Fruit fly (Drosophila melanogaster): ENCODE results near the gene CG17776.

The CG17776 gene

dm6 chrX:2134965-2135758 is 49.4 kb upstream of the CG17776 start (continued):
- TF ChIP-seq CG13296 (GFP tag; optimal IDR thresholded peaks at IDR 0.05) (peak; percentile 95), Optix (GFP tag; IDR thresholded peaks at IDR 0.05) (peak; percentile 39; the same call in 2 of the 3 replicates), fru (optimal IDR thresholded peaks at IDR 0.05) (no peak), bigmax (GFP tag; optimal IDR thresholded peaks at IDR 0.05) (no peak), CG7987 (GFP tag; optimal IDR thresholded peaks at IDR 0.05) (peak; percentile 54), Bgb (GFP tag; IDR thresholded peaks at IDR 0.05; ENCODE audit: partially characterized antibody) (0 out of 2 replicates have a peak, but pooled peaks have one; percentile 5), CG32772 (GFP tag; IDR thresholded peaks at IDR 0.05) (peak; percentile 76), CG6813 (GFP tag; optimal IDR thresholded peaks at IDR 0.05) (peak; percentile 87), CG42726 (GFP tag; IDR thresholded peaks at IDR 0.05; ENCODE audit: partially characterized antibody) (no peak), CG12769 (tag; optimal IDR thresholded peaks at IDR 0.05) (peak; percentile 90), CG31365 (tag; optimal IDR thresholded peaks at IDR 0.05) (peak; percentile 70), D19A (tag; optimal IDR thresholded peaks at IDR 0.05) (peak; percentile 89), fd96Cb (tag; optimal IDR thresholded peaks at IDR 0.05) (peak; percentile 87), CG14050 (GFP tag; IDR thresholded peaks at IDR 0.05) (peak; percentile 79), TFAM (GFP tag; optimal IDR thresholded peaks at IDR 0.05) (no peak), br (optimal IDR thresholded peaks at IDR 0.05) (no peak), Ada2b (GFP tag; IDR thresholded peaks at IDR 0.05) (peak; percentile 90), abd-A (tag; optimal IDR thresholded peaks at IDR 0.05) (peak; percentile 77), Sox102F (GFP tag; optimal IDR thresholded peaks at IDR 0.05) (peak; percentile 90), Dll (GFP tag; IDR thresholded peaks at IDR 0.05; ENCODE audit: partially characterized antibody) (no peak), luna (GFP tag; optimal IDR thresholded peaks at IDR 0.05) (peak; percentile 68), CG10147 (GFP tag; optimal IDR thresholded peaks at IDR 0.05) (peak; percentile 87), phol (tag; optimal IDR thresholded peaks at IDR 0.05) (peak; percentile 91), gro (GFP tag; optimal IDR thresholded peaks at IDR 0.05) (peak; percentile 69), Deaf1 (tag; optimal IDR thresholded peaks at IDR 0.05) (peak; percentile 77), NfI (GFP tag; optimal IDR thresholded peaks at IDR 0.05) (peak; percentile 89), zfh2 (GFP tag; optimal IDR thresholded peaks at IDR 0.05) (peak; percentile 64), dan (GFP tag; IDR thresholded peaks at IDR 0.05) (0 out of 2 replicates have a peak, but pooled peaks have one; percentile 9), Elba2 (GFP tag; optimal IDR thresholded peaks at IDR 0.05) (no peak), odd (GFP tag; optimal IDR thresholded peaks at IDR 0.05) (peak; percentile 85), slou (GFP tag; optimal IDR thresholded peaks at IDR 0.05) (peak; percentile 83), D19B (GFP tag; optimal IDR thresholded peaks at IDR 0.05) (peak; percentile 76), CG14965 (GFP tag; optimal IDR thresholded peaks at IDR 0.05; ENCODE audit: borderline replicate concordance) (peak; percentile 32), CG6175 (GFP tag; IDR thresholded peaks at IDR 0.05) (0 out of 3 replicates have a peak, but pooled peaks have one; percentile 38), CG17385 (GFP tag; optimal IDR thresholded peaks at IDR 0.05) (peak; percentile 89), Dfd (GFP tag; optimal IDR thresholded peaks at IDR 0.05) (no peak), Dip2 (GFP tag; IDR thresholded peaks at IDR 0.05) (no peak), CG18011 (GFP tag; optimal IDR thresholded peaks at IDR 0.05) (peak; percentile 52), knrl (GFP tag; IDR thresholded peaks at IDR 0.05; ENCODE audit: partially characterized antibody) (no peak; the same call in 2 of the 3 replicates), HLH54F (GFP tag; optimal IDR thresholded peaks at IDR 0.05) (peak; percentile 77), exex (tag; optimal IDR thresholded peaks at IDR 0.05) (peak; percentile 60), corto (GFP tag; optimal IDR thresholded peaks at IDR 0.05) (peak; percentile 75), onecut (GFP tag; IDR thresholded peaks at IDR 0.05) (peak; percentile 77), CG17361 (GFP tag; IDR thresholded peaks at IDR 0.05) (peak; percentile 93), crol (GFP tag; IDR thresholded peaks at IDR 0.05) (peak; percentile 98), CG4404 (GFP tag; IDR thresholded peaks at IDR 0.05) (peak; percentile 76), Atf6 (GFP tag; IDR thresholded peaks at IDR 0.05) (peak; percentile 92), CG7271 (tag; optimal IDR thresholded peaks at IDR 0.05) (peak; percentile 16), CG7786 (GFP tag; optimal IDR thresholded peaks at IDR 0.05) (peak; percentile 84)
